Worm (Caenorhabditis elegans): ENCODE data around the gene fahd-1.

The fahd-1 gene

ce11 chrIII:7854494-7855184 lies 37.4 kb upstream of the fahd-1 start, which contains the start of gene rpl-35:
TSS of gene rpl-35 (plus strand) at chrIII:7855134.
- TF ChIP-seq ceh-62 (tag; optimal IDR thresholded peaks at IDR 0.05) (no peak), nhr-41 (GFP tag; IDR thresholded peaks at IDR 0.05) (peak; percentile 99), egl-27 (tag; optimal IDR thresholded peaks at IDR 0.05) (no peak), nhr-48 (tag; optimal IDR thresholded peaks at IDR 0.05) (peak; percentile 96), unc-62 (GFP tag; optimal IDR thresholded peaks at IDR 0.05 in 1 of 2) (peak in 1 of 2 experiments; percentile 100), unc-62 (tag; optimal IDR thresholded peaks at IDR 0.05) (peak; percentile 32), unc-130 (GFP tag; optimal IDR thresholded peaks at IDR 0.05) (peak; percentile 99), snpc-4 (tag; optimal IDR thresholded peaks at IDR 0.05) (peak; percentile 55), ceh-44 (GFP tag; IDR thresholded peaks at IDR 0.05) (peak; percentile 88), daf-16 (GFP tag; optimal IDR thresholded peaks at IDR 0.05) (peak; percentile 92 to 97), daf-16 (tag; optimal IDR thresholded peaks at IDR 0.05) (peak; percentile 92), F49E8.2 (tag; optimal IDR thresholded peaks at IDR 0.05; ENCODE audit: borderline replicate concordance) (peak; percentile 98), mxl-3 (GFP tag; optimal IDR thresholded peaks at IDR 0.05) (peak; percentile 98), jun-1 (tag; optimal IDR thresholded peaks at IDR 0.05) (peak; percentile 97), mdl-1 (tag; optimal IDR thresholded peaks at IDR 0.05) (peak; percentile 40 to 95), lin-13 (GFP tag; optimal IDR thresholded peaks at IDR 0.05) (peak; percentile 99), hlh-11 (tag; optimal IDR thresholded peaks at IDR 0.05) (peak; percentile 99), dve-1 (tag; optimal IDR thresholded peaks at IDR 0.05; ENCODE audit: insufficient read depth) (peak; percentile 100), vab-7 (GFP tag; IDR thresholded peaks at IDR 0.05) (peak; percentile 99), tag-97 (GFP tag; IDR thresholded peaks at IDR 0.05) (peak; percentile 93; the same call in 1 of the 2 replicates), Y5F2A.4 (GFP tag; optimal IDR thresholded peaks at IDR 0.05) (peak; percentile 95), spr-3 (GFP tag; optimal IDR thresholded peaks at IDR 0.05) (peak; percentile 97), daf-12 (tag; optimal IDR thresholded peaks at IDR 0.05) (no peak), nhr-42 (GFP tag; IDR thresholded peaks at IDR 0.05) (peak; percentile 99), gei-8 (GFP tag; optimal IDR thresholded peaks at IDR 0.05) (peak; percentile 90), zfp-2 (tag; optimal IDR thresholded peaks at IDR 0.05) (peak; percentile 92), nhr-76 (tag; optimal IDR thresholded peaks at IDR 0.05) (peak; percentile 86), fkh-10 (GFP tag; optimal IDR thresholded peaks at IDR 0.05) (peak; percentile 99), lsy-2 (tag; optimal IDR thresholded peaks at IDR 0.05) (peak; percentile 99), mep-1 (tag; optimal IDR thresholded peaks at IDR 0.05) (peak; percentile 100), ZK546.5 (tag; optimal IDR thresholded peaks at IDR 0.05) (peak in 1 of 2 experiments; percentile 91), fos-1 (tag; optimal IDR thresholded peaks at IDR 0.05) (peak; percentile 88), nhr-77 (tag; optimal IDR thresholded peaks at IDR 0.05) (peak; percentile 99), zip-2 (tag; optimal IDR thresholded peaks at IDR 0.05) (peak; percentile 93), ceh-82 (tag; optimal IDR thresholded peaks at IDR 0.05) (peak; percentile 56), egl-43 (GFP tag; IDR thresholded peaks at IDR 0.05) (peak; percentile 99), aha-1 (tag) (peak; percentile 100), lin-38 (GFP tag; IDR thresholded peaks at IDR 0.05) (peak; percentile 98), unc-39 (tag; optimal IDR thresholded peaks at IDR 0.05) (no peak), zip-11 (GFP tag; IDR thresholded peaks at IDR 0.05) (peak; percentile 86; the same call in 1 of the 2 replicates), Y75B8A.6 (GFP tag; IDR thresholded peaks at IDR 0.05) (peak; percentile 96), ztf-11 (tag; optimal IDR thresholded peaks at IDR 0.05) (peak; percentile 73), lin-29 (GFP tag; IDR thresholded peaks at IDR 0.05) (peak; percentile 99), nhr-237 (tag; optimal IDR thresholded peaks at IDR 0.05) (peak; percentile 85), F10B5.3 (tag; optimal IDR thresholded peaks at IDR 0.05) (peak; percentile 93), ztf-7 (tag; optimal IDR thresholded peaks at IDR 0.05) (peak; percentile 93), lin-39 (tag; optimal IDR thresholded peaks at IDR 0.05) (peak; percentile 92), rbr-2 (tag; optimal IDR thresholded peaks at IDR 0.05) (peak; percentile 99), nhr-10 (tag; optimal IDR thresholded peaks at IDR 0.05) (peak; percentile 97), mes-2 (tag; optimal IDR thresholded peaks at IDR 0.05; ENCODE audit: poor library complexity, severe bottlenecking) (peak; percentile 100), F26F4.8 (GFP tag; conservative IDR thresholded peaks at IDR 0.05) (no peak), lin-15B (tag; optimal IDR thresholded peaks at IDR 0.05) (peak; percentile 98)

Data from whole organism, L4 larva.